Worm (Caenorhabditis elegans): ENCODE measurements around the gene C08B11.9.
A peak's percentile ranks its signal among the peaks of the same experiment; 100 is the strongest.

Gene C08B11.9

DNA sequence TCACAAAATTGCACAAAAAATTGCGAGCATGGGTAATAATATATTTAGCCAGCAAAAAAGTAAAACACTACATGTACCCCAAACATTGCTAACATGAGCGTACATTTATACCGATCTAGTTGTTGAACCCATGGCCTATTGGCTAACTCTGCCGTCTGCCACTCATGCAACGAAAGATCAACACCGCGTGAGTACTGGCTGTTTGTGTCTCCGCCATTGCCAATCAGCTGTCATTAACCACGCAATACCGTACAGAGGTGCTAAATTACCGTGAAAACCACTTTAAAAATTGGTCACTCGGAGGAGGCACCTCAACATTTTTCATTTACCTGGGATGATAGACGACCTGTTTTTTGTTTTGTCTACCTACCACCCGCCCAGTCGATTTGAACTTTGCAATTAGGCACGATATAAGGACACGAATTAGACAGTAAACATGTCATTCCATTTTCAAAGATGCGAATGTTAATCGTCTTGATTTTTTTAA lies 37.4 kb upstream of the C08B11.9 start, which contains the start of gene K02C4.2 (continued):
- TF ChIP-seq Y48G9A.11 (GFP tag; IDR thresholded peaks at IDR 0.05) = peak; percentile 80; the same call in 1 of the 2 replicates
- peak; percentile 47; the same call in 1 of the 2 replicates for TF ChIP-seq ctbp-1 (GFP tag; IDR thresholded peaks at IDR 0.05)
- no peak for TF ChIP-seq zag-1 (tag; optimal IDR thresholded peaks at IDR 0.05)
- TF ChIP-seq nhr-11 (tag; optimal IDR thresholded peaks at IDR 0.05) = no peak
- peak; percentile 41 for TF ChIP-seq R02D3.7 (tag; optimal IDR thresholded peaks at IDR 0.05)
- TF ChIP-seq daf-19 (GFP tag; conservative IDR thresholded peaks at IDR 0.05) = peak; percentile 68; the same call in 1 of the 2 replicates
- TF ChIP-seq madf-9 (GFP tag; conservative IDR thresholded peaks at IDR 0.05) = peak; percentile 68; the same call in 1 of the 2 replicates
- TF ChIP-seq mxl-2 (GFP tag; conservative IDR thresholded peaks at IDR 0.05) = no peak
- peak; percentile 12 for TF ChIP-seq snpc-4 (tag; optimal IDR thresholded peaks at IDR 0.05)
- no peak for TF ChIP-seq cey-2 (tag; optimal IDR thresholded peaks at IDR 0.05; ENCODE audit: borderline replicate concordance, insufficient read depth)
- TF ChIP-seq F37D6.2 (tag; optimal IDR thresholded peaks at IDR 0.05) = no peak
- TF ChIP-seq daf-8 (GFP tag; IDR thresholded peaks at IDR 0.05) = no peak
- no peak for TF ChIP-seq Y75B8A.6 (GFP tag; IDR thresholded peaks at IDR 0.05)
- TF ChIP-seq mxl-3 (GFP tag; optimal IDR thresholded peaks at IDR 0.05) = peak; percentile 86
- peak; percentile 47 for TF ChIP-seq dpl-1 (GFP tag; optimal IDR thresholded peaks at IDR 0.05)
- TF ChIP-seq lin-29 (GFP tag; IDR thresholded peaks at IDR 0.05) = 0 out of 2 replicates have a peak, but pooled peaks have one; percentile 40
- peak; percentile 92 for TF ChIP-seq lim-7 (GFP tag; IDR thresholded peaks at IDR 0.05)
- peak; percentile 84 for TF ChIP-seq T26A8.4 (GFP tag; IDR thresholded peaks at IDR 0.05)
- peak; percentile 31 for TF ChIP-seq jun-1 (tag; optimal IDR thresholded peaks at IDR 0.05)
- peak; percentile 85 for TF ChIP-seq nhr-42 (GFP tag; IDR thresholded peaks at IDR 0.05)
- peak; percentile 94 for TF ChIP-seq hlh-11 (tag; optimal IDR thresholded peaks at IDR 0.05)
- no peak for TF ChIP-seq dmd-9 (GFP tag; IDR thresholded peaks at IDR 0.05)
- TF ChIP-seq tag-97 (GFP tag; IDR thresholded peaks at IDR 0.05) = no peak
- no peak for TF ChIP-seq unc-62 (GFP tag; optimal IDR thresholded peaks at IDR 0.05 in 1 of 2)
- no peak for TF ChIP-seq unc-62 (tag; optimal IDR thresholded peaks at IDR 0.05)
- peak; percentile 63; the same call in 1 of the 2 replicates for TF ChIP-seq ZK337.2 (GFP tag; IDR thresholded peaks at IDR 0.05)
- peak; percentile 64 for TF ChIP-seq spr-3 (GFP tag; optimal IDR thresholded peaks at IDR 0.05)
- TF ChIP-seq saeg-2 (GFP tag; IDR thresholded peaks at IDR 0.05) = 0 out of 2 replicates have a peak, but pooled peaks have one; percentile 13
- peak; percentile 52 for TF ChIP-seq nhr-25 (tag; optimal IDR thresholded peaks at IDR 0.05; ENCODE audit: borderline replicate concordance, insufficient read depth)
- peak; percentile 27 for TF ChIP-seq zfp-2 (tag; optimal IDR thresholded peaks at IDR 0.05)
- TF ChIP-seq nhr-41 (GFP tag; IDR thresholded peaks at IDR 0.05) = 0 out of 2 replicates have a peak, but pooled peaks have one; percentile 53
- peak; percentile 90 for TF ChIP-seq nhr-111 (GFP tag; optimal IDR thresholded peaks at IDR 0.05)
- peak; percentile 54 for TF ChIP-seq nhr-28 (tag; optimal IDR thresholded peaks at IDR 0.05)
- no peak for TF ChIP-seq ceh-28 (tag; optimal IDR thresholded peaks at IDR 0.05)

DNA sequence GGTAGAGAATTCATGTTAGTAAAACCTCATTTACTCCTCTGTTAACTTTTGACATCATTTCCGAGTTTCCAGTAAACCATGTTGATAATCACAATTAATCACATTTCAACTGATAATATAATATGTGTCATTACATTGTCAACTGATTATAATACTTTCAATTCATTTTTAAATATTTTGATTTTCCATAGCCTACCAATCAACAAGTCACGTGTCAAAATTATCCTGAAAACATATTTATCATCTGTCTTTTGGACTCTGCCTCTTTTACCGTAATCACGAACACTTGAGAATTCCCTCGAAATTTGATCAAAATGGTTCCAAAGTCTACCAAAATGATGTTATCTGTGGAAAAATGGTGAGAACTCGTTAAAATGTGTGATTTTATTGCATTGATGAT lies 36.1 kb upstream of the C08B11.9 start:
- TF ChIP-seq nhr-42 (GFP tag; IDR thresholded peaks at IDR 0.05) (no peak), nhr-28 (tag; optimal IDR thresholded peaks at IDR 0.05) (peak; percentile 7), tra-1 (GFP tag; IDR thresholded peaks at IDR 0.05) (no peak), mxl-2 (GFP tag; conservative IDR thresholded peaks at IDR 0.05) (no peak), sdz-12 (GFP tag; optimal IDR thresholded peaks at IDR 0.05) (no peak), madf-5 (GFP tag; IDR thresholded peaks at IDR 0.05) (no peak), php-3 (GFP tag; IDR thresholded peaks at IDR 0.05) (0 out of 2 replicates have a peak, but pooled peaks have one; percentile 31), F37D6.2 (tag; optimal IDR thresholded peaks at IDR 0.05) (no peak), hlh-30 (tag; optimal IDR thresholded peaks at IDR 0.05; ENCODE audit: insufficient read depth) (peak; percentile 2), nhr-6 (tag; optimal IDR thresholded peaks at IDR 0.05) (no peak), fos-1 (tag; optimal IDR thresholded peaks at IDR 0.05) (no peak), unc-130 (GFP tag; optimal IDR thresholded peaks at IDR 0.05) (no peak), hlh-11 (tag; optimal IDR thresholded peaks at IDR 0.05) (peak; percentile 38), hmg-1.1 (GFP tag; IDR thresholded peaks at IDR 0.05) (no peak), ZK546.5 (tag; optimal IDR thresholded peaks at IDR 0.05) (no peak), daf-16 (GFP tag; optimal IDR thresholded peaks at IDR 0.05) (no peak), daf-16 (tag; optimal IDR thresholded peaks at IDR 0.05) (peak; percentile 91), saeg-2 (GFP tag; IDR thresholded peaks at IDR 0.05) (no peak), dmd-9 (GFP tag; IDR thresholded peaks at IDR 0.05) (no peak), pha-4 (GFP tag; IDR thresholded peaks at IDR 0.05) (no peak), pha-4 (tag; optimal IDR thresholded peaks at IDR 0.05) (no peak), ceh-28 (tag; optimal IDR thresholded peaks at IDR 0.05) (no peak), mep-1 (tag; optimal IDR thresholded peaks at IDR 0.05) (no peak), set-16 (GFP tag; IDR thresholded peaks at IDR 0.05) (no peak)
